Worm (Caenorhabditis elegans) whole organism, L2 larva: ENCODE results near the gene ZK218.7.

Experiments
- C34F6.9 ChIP-seq: fragments of 150-350 bp; optimal IDR thresholded peaks from 2 replicates; lab custom pipeline; 2014; ENCODE audit warnings: missing biosample characterization, missing genetic modification characterization
- F13H6.1 ChIP-seq: sonication (generic microtip); optimal IDR thresholded peaks from 2 replicates; lab custom pipeline; 2016; ENCODE audit warnings: missing genetic modification characterization, missing compliant biosample characterization
- R02D3.7 ChIP-seq: fragments of 150-350 bp; optimal IDR thresholded peaks from 2 replicates; lab custom pipeline; 2014; ENCODE audit warnings: missing biosample characterization, missing genetic modification characterization
- Y55F3AM.14 ChIP-seq: fragments of 200-800 bp; sonication (Bioruptor generic); optimal IDR thresholded peaks from 2 replicates; lab custom pipeline; 2018; ENCODE audit warnings: mild to moderate bottlenecking, missing genetic modification characterization, missing compliant biosample characterization
- ZK546.5 ChIP-seq: sonication (generic microtip); optimal IDR thresholded peaks from 2 replicates; lab custom pipeline; 2017; ENCODE audit warnings: missing biosample characterization, missing genetic modification characterization
- alr-1 ChIP-seq: fragments of 150-350 bp; optimal IDR thresholded peaks from 2 replicates; lab custom pipeline; 2014; ENCODE audit warnings: missing biosample characterization, missing genetic modification characterization
- aly-2 ChIP-seq: fragments of 150-350 bp; optimal IDR thresholded peaks from 2 replicates; lab custom pipeline; 2014; ENCODE audit warnings: missing biosample characterization, missing genetic modification characterization
- ama-1 ChIP-seq: fragments of 150-350 bp; optimal IDR thresholded peaks from 2 replicates; lab custom pipeline; 2018; ENCODE audit warnings: inconsistent platforms
- ceh-16 ChIP-seq: fragments of 150-350 bp; optimal IDR thresholded peaks from 2 replicates; lab custom pipeline; 2014; ENCODE audit warnings: missing biosample characterization, missing genetic modification characterization
- crh-2 ChIP-seq: sonication (generic microtip); optimal IDR thresholded peaks from 2 replicates; lab custom pipeline; 2017; ENCODE audit warnings: missing biosample characterization, missing genetic modification characterization
- dmd-4 ChIP-seq: sonication (generic microtip); optimal IDR thresholded peaks from 2 replicates; lab custom pipeline; 2017; ENCODE audit warnings: missing biosample characterization, missing genetic modification characterization
- egl-27 ChIP-seq: sonication (generic microtip); optimal IDR thresholded peaks from 3 replicates; lab custom pipeline; 2017; ENCODE audit warnings: missing biosample characterization, missing genetic modification reagents, missing genetic modification characterization
- elt-1 ChIP-seq: fragments of 150-350 bp; optimal IDR thresholded peaks from 2 replicates; lab custom pipeline; 2014; ENCODE audit warnings: missing biosample characterization, missing genetic modification characterization
- elt-3 ChIP-seq: sonication (generic microtip); optimal IDR thresholded peaks from 2 replicates; lab custom pipeline; 2017; ENCODE audit warnings: missing biosample characterization, missing genetic modification characterization
- lin-11 ChIP-seq: fragments of 150-350 bp; sonication (generic microtip); optimal IDR thresholded peaks from 2 replicates; lab custom pipeline; 2014; ENCODE audit warnings: missing biosample characterization, missing genetic modification characterization, inconsistent platforms, mixed read lengths
- lin-13 ChIP-seq: fragments of 150-350 bp; optimal IDR thresholded peaks from 2 replicates; lab custom pipeline; 2014; ENCODE audit warnings: missing biosample characterization, missing genetic modification reagents, missing genetic modification characterization
- lsy-2 ChIP-seq, 2 experiments: fragments of 150-350 bp in 1 of 2; sonication (generic microtip) in 1 of 2; optimal IDR thresholded peaks; 2 replicates each; lab custom pipeline; 2014 to 2017; ENCODE audit warnings: missing biosample characterization in 2 of 2, missing genetic modification characterization in 2 of 2
- mbf-1 ChIP-seq: sonication (generic microtip); optimal IDR thresholded peaks from 2 replicates; lab custom pipeline; 2017; ENCODE audit warnings: missing biosample characterization, missing genetic modification characterization
- mdl-1 ChIP-seq, 2 experiments: fragments of 150-350 bp in 1 of 2; sonication (generic microtip) in 1 of 2; optimal IDR thresholded peaks; 2 replicates each; lab custom pipeline; 2017; ENCODE audit warnings: missing biosample characterization in 2 of 2, missing genetic modification characterization in 2 of 2
- nhr-10 ChIP-seq: sonication (generic microtip); optimal IDR thresholded peaks from 2 replicates; lab custom pipeline; 2017; ENCODE audit warnings: missing biosample characterization, missing genetic modification characterization
- nhr-11 ChIP-seq: fragments of 150-350 bp; optimal IDR thresholded peaks from 2 replicates; lab custom pipeline; 2014; ENCODE audit warnings: missing biosample characterization, missing genetic modification characterization
- nhr-21 ChIP-seq: fragments of 150-350 bp; optimal IDR thresholded peaks from 2 replicates; lab custom pipeline; 2014; ENCODE audit warnings: missing biosample characterization, missing genetic modification characterization
- nhr-23 ChIP-seq: fragments of 150-350 bp; optimal IDR thresholded peaks from 2 replicates; lab custom pipeline; 2014; ENCODE audit warnings: missing biosample characterization, missing genetic modification reagents, missing genetic modification characterization
- nhr-77 ChIP-seq: fragments of 150-350 bp; optimal IDR thresholded peaks from 2 replicates; lab custom pipeline; 2014; ENCODE audit warnings: missing biosample characterization, missing genetic modification characterization
- peb-1 ChIP-seq: fragments of 150-350 bp; optimal IDR thresholded peaks from 2 replicates; lab custom pipeline; 2014; ENCODE audit warnings: missing biosample characterization, missing genetic modification characterization
- sem-4 ChIP-seq: fragments of 150-350 bp; optimal IDR thresholded peaks from 2 replicates; lab custom pipeline; 2014; ENCODE audit warnings: missing biosample characterization, missing genetic modification reagents, missing genetic modification characterization
- sma-3 ChIP-seq: sonication (generic microtip); optimal IDR thresholded peaks from 2 replicates; lab custom pipeline; 2016; ENCODE audit warnings: missing genetic modification reagents, missing genetic modification characterization, missing compliant biosample characterization
- sma-9 ChIP-seq, 2 experiments: fragments of 150-350 bp in 1 of 2; sonication (generic microtip) in 1 of 2; optimal IDR thresholded peaks; 2 replicates each; lab custom pipeline; 2014 to 2016; ENCODE audit warnings: missing genetic modification characterization in 2 of 2, mild to moderate bottlenecking in 1 of 2, missing biosample characterization in 1 of 2, missing compliant biosample characterization in 1 of 2, missing genetic modification reagents in 1 of 2, moderate library complexity in 1 of 2
- snpc-4 ChIP-seq: fragments of 150-350 bp; optimal IDR thresholded peaks from 2 replicates; lab custom pipeline; 2014; ENCODE audit warnings: missing biosample characterization, missing genetic modification characterization
- unc-39 ChIP-seq: fragments of 150-350 bp; optimal IDR thresholded peaks from 2 replicates; lab custom pipeline; 2014; ENCODE audit warnings: missing biosample characterization, missing genetic modification characterization
- unc-62 ChIP-seq: fragments of 150-350 bp; optimal IDR thresholded peaks from 2 replicates; lab custom pipeline; 2014; ENCODE audit warnings: missing biosample characterization, missing genetic modification reagents, missing genetic modification characterization
- zag-1 ChIP-seq: fragments of 150-350 bp; optimal IDR thresholded peaks from 2 replicates; lab custom pipeline; 2014; ENCODE audit warnings: missing biosample characterization, missing genetic modification characterization
- ztf-1 ChIP-seq: fragments of 200-800 bp; sonication (Bioruptor generic); conservative IDR thresholded peaks from 2 replicates; pipeline ENCODE4 v1.3.6; 2022; ENCODE audit warnings: missing genetic modification characterization, missing compliant biosample characterization
- ztf-11 ChIP-seq: sonication (generic microtip); optimal IDR thresholded peaks from 2 replicates; lab custom pipeline; 2017; ENCODE audit warnings: missing biosample characterization, missing genetic modification characterization
- ztf-4 ChIP-seq: fragments of 150-350 bp; optimal IDR thresholded peaks from 2 replicates; lab custom pipeline; 2014; ENCODE audit warnings: missing biosample characterization, missing genetic modification characterization

ZK218.7 gene

DNA sequence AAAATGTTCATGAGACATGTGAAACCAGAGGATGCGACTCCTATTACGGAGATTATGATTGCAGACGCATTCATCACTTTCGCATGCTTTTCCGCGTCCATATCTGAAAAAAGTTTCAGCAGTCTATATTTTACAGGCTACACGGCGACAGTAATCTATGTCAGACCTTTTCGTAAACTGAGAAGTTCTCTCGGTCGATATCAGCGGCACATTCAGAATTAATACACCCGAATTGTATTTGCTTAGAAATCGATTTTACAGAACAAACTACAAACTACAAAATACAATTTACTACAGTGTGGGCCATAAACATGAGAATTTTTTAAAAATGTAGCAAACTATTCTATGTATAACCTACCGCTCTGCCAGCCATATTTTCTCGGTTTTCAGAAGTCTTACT is 34.0 kb upstream of the ZK218.7 start, which contains the start of gene srbc-14:
TSS of gene srbc-14 (minus strand) at position 101 of the 400 bp plus-strand sequence.
- TF ChIP-seq egl-27 (tag; lab: Kevin White, UChicago) (no peak), nhr-23 (tag; lab: Kevin White, UChicago) (no peak), F13H6.1 (tag; lab: Kevin White, UChicago) (no peak), R02D3.7 (tag; lab: Kevin White, UChicago) (no peak), Y55F3AM.14 (GFP tag; lab: Kevin White, UChicago) (no peak), mbf-1 (tag; lab: Kevin White, UChicago) (no peak), lin-11 (tag; lab: Kevin White, UChicago) (no peak)
- TF ChIP-seq, all 48 proteins: peak for 0

- no peak for TF ChIP-seq ZK546.5 (tag; lab: Kevin White, UChicago)
- no peak for TF ChIP-seq crh-2
- TF ChIP-seq, all 48 proteins: peak for 0
Measured at ce11 chrV:17075900-17076299, 29.7 kb upstream of the ZK218.7 start, which contains the start of gene str-125. str-125 (minus strand) TSS chrV:17076000.

ce11 chrV:17077889-17078288 is 27.7 kb upstream of the ZK218.7 start, which contains the start of gene T05E12.3:
T05E12.3 (minus strand) TSS chrV:17077989.
- TF ChIP-seq crh-2: no peak
- no peak for TF ChIP-seq snpc-4 (tag; lab: Kevin White, UChicago)
- TF ChIP-seq mbf-1 (tag; lab: Kevin White, UChicago): no peak
- no peak for TF ChIP-seq sma-9 (GFP tag; optimal IDR thresholded peaks at IDR 0.05; lab: Kevin White, UChicago)
- TF ChIP-seq sma-9 (tag; optimal IDR thresholded peaks at IDR 0.05; lab: Kevin White, UChicago): no peak
- TF ChIP-seq lsy-2 (tag; optimal IDR thresholded peaks at IDR 0.05; lab: Kevin White, UChicago): no peak
- no peak for TF ChIP-seq R02D3.7 (tag; lab: Kevin White, UChicago)
- no peak for TF ChIP-seq lin-11 (tag; lab: Kevin White, UChicago)
- no peak for TF ChIP-seq egl-27 (tag; lab: Kevin White, UChicago)
- TF ChIP-seq ceh-16 (tag; lab: Kevin White, UChicago): no peak
- no peak for TF ChIP-seq ztf-4
- no peak for TF ChIP-seq sma-3 (GFP tag; lab: Kevin White, UChicago)
- TF ChIP-seq, all 48 proteins: peak for 0

DNA sequence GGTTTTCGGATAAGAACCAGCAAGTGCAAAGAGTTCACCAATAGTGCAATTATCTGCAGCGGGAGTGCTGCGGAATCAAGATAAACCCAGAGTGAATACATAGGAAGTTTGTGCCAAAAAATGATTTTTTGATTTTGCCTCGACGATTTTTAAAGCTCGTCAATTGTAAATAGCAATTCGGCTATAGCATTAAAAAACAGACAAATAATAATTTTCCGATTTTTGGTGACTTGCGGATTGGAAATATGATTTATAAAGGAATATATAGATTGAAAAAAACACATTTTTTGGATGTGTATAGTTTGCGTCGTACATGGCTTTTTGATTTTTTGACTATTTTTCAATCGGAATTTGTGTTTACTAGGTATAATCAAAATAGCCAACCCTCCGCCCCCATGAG is 25.8 kb upstream of the ZK218.7 start, which contains the start of gene srw-20:
TSS of gene srw-20 (minus strand) at position 101 of the 400 bp plus-strand sequence.
- TF ChIP-seq ztf-1: no peak
- TF ChIP-seq unc-62 (GFP tag; lab: Kevin White, UChicago): no peak
- TF ChIP-seq peb-1 (tag; lab: Kevin White, UChicago): no peak
- no peak for TF ChIP-seq nhr-77 (tag; lab: Kevin White, UChicago)
- no peak for TF ChIP-seq elt-3 (tag; lab: Kevin White, UChicago)
- TF ChIP-seq sem-4 (tag; lab: Kevin White, UChicago): no peak
- TF ChIP-seq elt-1 (tag; lab: Kevin White, UChicago): no peak
- TF ChIP-seq egl-27 (tag; lab: Kevin White, UChicago): no peak
- no peak for TF ChIP-seq alr-1 (tag; lab: Kevin White, UChicago)
- TF ChIP-seq nhr-11 (tag; lab: Kevin White, UChicago): no peak
- no peak for TF ChIP-seq ama-1
- no peak for TF ChIP-seq nhr-10
- TF ChIP-seq mdl-1 (tag; optimal IDR thresholded peaks at IDR 0.05; lab: Kevin White, UChicago): no peak
- TF ChIP-seq lin-13: no peak
- no peak for TF ChIP-seq ztf-11 (tag; lab: Kevin White, UChicago)

- TF ChIP-seq aly-2 (no peak), unc-39 (no peak), sma-3 (GFP tag; lab: Kevin White, UChicago) (no peak), R02D3.7 (tag; lab: Kevin White, UChicago) (no peak), zag-1 (no peak), nhr-11 (tag; lab: Kevin White, UChicago) (no peak), lin-13 (no peak), ama-1 (no peak), nhr-21 (tag; lab: Kevin White, UChicago) (no peak), nhr-77 (tag; lab: Kevin White, UChicago) (no peak), dmd-4 (tag; lab: Kevin White, UChicago) (no peak), ztf-1 (no peak), lsy-2 (tag; optimal IDR thresholded peaks at IDR 0.05; lab: Kevin White, UChicago) (no peak), Y55F3AM.14 (GFP tag; lab: Kevin White, UChicago) (no peak), C34F6.9 (tag; lab: Kevin White, UChicago) (no peak), nhr-10 (no peak)
Measured at ce11 chrV:17082718-17083117, 22.9 kb upstream of the ZK218.7 start, which contains the start of gene T05E12.9. T05E12.9 (minus strand) TSS chrV:17082818.
